4 worm cellular contexts compared by ENCODE assay signal in genomic region chrIII:952184-952583, ce11.
A peak's percentile ranks its signal among the peaks of the same experiment; 100 is the strongest.
TF ChIP-seq lines count a peak whose summit lies in the region.

Gene fbxa-10, plus strand, starts transcription at chrIII:952390.

TF ChIP-seq in whole organism, L1 larva, 84 proteins besides CTCF, POLR2A, EP300 and RAD21 (continues in another document):
- TF ChIP-seq nhr-11 (tag; optimal IDR thresholded peaks at IDR 0.05; lab: Kevin White, UChicago): no peak
- no peak for TF ChIP-seq C16A3.4 (tag; optimal IDR thresholded peaks at IDR 0.05; lab: Kevin White, UChicago)
- TF ChIP-seq efl-1 (optimal IDR thresholded peaks at IDR 0.05; lab: Kevin White, UChicago): peak; percentile 25 to 45
- peak; percentile 31 to 94 for TF ChIP-seq efl-1 (GFP tag; optimal IDR thresholded peaks at IDR 0.05 in 1 of 2; lab: Kevin White, UChicago)
- no peak for TF ChIP-seq fos-1 (tag; optimal IDR thresholded peaks at IDR 0.05; lab: Kevin White, UChicago)
- TF ChIP-seq ceh-8 (GFP tag; optimal IDR thresholded peaks at IDR 0.05; lab: Kevin White, UChicago): no peak
- no peak for TF ChIP-seq ztf-11 (tag; optimal IDR thresholded peaks at IDR 0.05; lab: Kevin White, UChicago)
- peak; percentile 30 to 39 for TF ChIP-seq lin-35 (GFP tag; optimal IDR thresholded peaks at IDR 0.05; lab: Kevin White, UChicago)
- peak; percentile 51 for TF ChIP-seq mep-1 (tag; optimal IDR thresholded peaks at IDR 0.05; lab: Kevin White, UChicago)
- no peak for TF ChIP-seq nhr-77 (tag; optimal IDR thresholded peaks at IDR 0.05; lab: Kevin White, UChicago)
- TF ChIP-seq aha-1 (tag; optimal IDR thresholded peaks at IDR 0.05; lab: Kevin White, UChicago): no peak
- TF ChIP-seq tbx-2 (tag; optimal IDR thresholded peaks at IDR 0.05; lab: Kevin White, UChicago): peak; percentile 19
- peak; percentile 25 for TF ChIP-seq dsc-1 (tag; optimal IDR thresholded peaks at IDR 0.05; lab: Kevin White, UChicago)
- no peak for TF ChIP-seq pax-3 (tag; optimal IDR thresholded peaks at IDR 0.05; lab: Kevin White, UChicago)
- TF ChIP-seq dpl-1 (GFP tag; optimal IDR thresholded peaks at IDR 0.05; lab: Kevin White, UChicago): peak in 2 of 3 experiments; percentile 37 to 54
- peak; percentile 30 for TF ChIP-seq swsn-7 (tag; optimal IDR thresholded peaks at IDR 0.05; lab: Kevin White, UChicago)
- TF ChIP-seq irx-1 (tag; optimal IDR thresholded peaks at IDR 0.05; lab: Kevin White, UChicago): no peak
- peak; percentile 87 for TF ChIP-seq F16B12.6 (tag; optimal IDR thresholded peaks at IDR 0.05; lab: Kevin White, UChicago)
- TF ChIP-seq lsy-2 (tag; optimal IDR thresholded peaks at IDR 0.05; lab: Kevin White, UChicago): peak; percentile 54 to 68
- no peak for TF ChIP-seq elt-3 (tag; optimal IDR thresholded peaks at IDR 0.05; lab: Kevin White, UChicago)
- no peak for TF ChIP-seq nhr-84 (tag; optimal IDR thresholded peaks at IDR 0.05; lab: Kevin White, UChicago)
- TF ChIP-seq ceh-82 (tag; optimal IDR thresholded peaks at IDR 0.05; lab: Kevin White, UChicago): peak in 1 of 3 experiments; percentile 5
- no peak for TF ChIP-seq sptf-1 (tag; optimal IDR thresholded peaks at IDR 0.05; lab: Kevin White, UChicago)

TF ChIP-seq in whole organism, L2 larva, 48 proteins besides CTCF, POLR2A, EP300 and RAD21:
- TF ChIP-seq nhr-129 (tag; optimal IDR thresholded peaks at IDR 0.05; lab: Kevin White, UChicago) (no peak), C34F6.9 (tag; optimal IDR thresholded peaks at IDR 0.05; lab: Kevin White, UChicago) (peak; percentile 21), gmeb-1 (tag; optimal IDR thresholded peaks at IDR 0.05; lab: Kevin White, UChicago) (peak; percentile 31)

TF ChIP-seq in whole organism, L3 larva, 47 proteins besides CTCF, POLR2A, EP300 and RAD21:
- TF ChIP-seq unc-39 (tag; optimal IDR thresholded peaks at IDR 0.05; lab: Kevin White, UChicago): no peak
- no peak for TF ChIP-seq elt-3 (tag; optimal IDR thresholded peaks at IDR 0.05; lab: Kevin White, UChicago)
- TF ChIP-seq ztf-11 (tag; optimal IDR thresholded peaks at IDR 0.05; lab: Kevin White, UChicago): no peak
- TF ChIP-seq eor-1 (tag; optimal IDR thresholded peaks at IDR 0.05; lab: Kevin White, UChicago): no peak
- no peak for TF ChIP-seq jun-1 (tag; optimal IDR thresholded peaks at IDR 0.05; lab: Kevin White, UChicago)
- peak; percentile 59 for TF ChIP-seq hmg-11 (tag; optimal IDR thresholded peaks at IDR 0.05; lab: Kevin White, UChicago)
- no peak for TF ChIP-seq egl-27 (tag; optimal IDR thresholded peaks at IDR 0.05; lab: Kevin White, UChicago)
- TF ChIP-seq unc-62 (GFP tag; optimal IDR thresholded peaks at IDR 0.05; lab: Kevin White, UChicago): no peak
- TF ChIP-seq egl-5 (tag; optimal IDR thresholded peaks at IDR 0.05; lab: Kevin White, UChicago): peak; percentile 2
- peak; percentile 30 for TF ChIP-seq pha-4 (tag; optimal IDR thresholded peaks at IDR 0.05; lab: Kevin White, UChicago)
- TF ChIP-seq mml-1 (tag; optimal IDR thresholded peaks at IDR 0.05; lab: Kevin White, UChicago): no peak
TF ChIP-seq in whole organism, L3 larva: peak in this region for 3.

TF ChIP-seq in whole organism, mixed stage, embryonic, 35 proteins besides CTCF, POLR2A, EP300 and RAD21:
- TF ChIP-seq ces-1 (GFP tag; optimal IDR thresholded peaks at IDR 0.05; lab: Kevin White, UChicago): peak; percentile 52
- TF ChIP-seq elt-1 (tag; optimal IDR thresholded peaks at IDR 0.05; lab: Kevin White, UChicago; ENCODE audit: borderline replicate concordance, insufficient read depth): no peak
- peak; percentile 68 for TF ChIP-seq unc-120 (tag; optimal IDR thresholded peaks at IDR 0.05; lab: Kevin White, UChicago; ENCODE audit: poor library complexity, severe bottlenecking)

Comparison
In these comparisons a context has a peak if more than half of its experiments do, and no peak if none do; other contexts are left out.
1. Of the 22 proteins assayed by ChIP-seq in both whole organism, L1 larva and whole organism, L2 larva: peak only in whole organism, L1 larva: lsy-2; only in whole organism, L2 larva: none; in both: none; in neither: 20; mixed calls (peak in some experiments, not most) for 1.